Worm (Caenorhabditis elegans) whole organism, L2 larva: ENCODE data around the gene C39F7.1.

ENCODE experiments used
- F13H6.1 ChIP-seq: sonication (generic microtip); optimal IDR thresholded peaks from 2 replicates; lab custom pipeline; 2016; ENCODE audit warnings: missing genetic modification characterization, missing compliant biosample characterization
- R02D3.7 ChIP-seq: fragments of 150-350 bp; optimal IDR thresholded peaks from 2 replicates; lab custom pipeline; 2014; ENCODE audit warnings: missing biosample characterization, missing genetic modification characterization
- Y55F3AM.14 ChIP-seq: fragments of 200-800 bp; sonication (Bioruptor generic); optimal IDR thresholded peaks from 2 replicates; lab custom pipeline; 2018; ENCODE audit warnings: mild to moderate bottlenecking, missing genetic modification characterization, missing compliant biosample characterization
- ZK546.5 ChIP-seq: sonication (generic microtip); optimal IDR thresholded peaks from 2 replicates; lab custom pipeline; 2017; ENCODE audit warnings: missing biosample characterization, missing genetic modification characterization
- alr-1 ChIP-seq: fragments of 150-350 bp; optimal IDR thresholded peaks from 2 replicates; lab custom pipeline; 2014; ENCODE audit warnings: missing biosample characterization, missing genetic modification characterization
- aly-2 ChIP-seq: fragments of 150-350 bp; optimal IDR thresholded peaks from 2 replicates; lab custom pipeline; 2014; ENCODE audit warnings: missing biosample characterization, missing genetic modification characterization
- ama-1 ChIP-seq: fragments of 150-350 bp; optimal IDR thresholded peaks from 2 replicates; lab custom pipeline; 2018; ENCODE audit warnings: inconsistent platforms
- blmp-1 ChIP-seq: sonication (generic microtip); optimal IDR thresholded peaks from 2 replicates; lab custom pipeline; 2017; ENCODE audit warnings: missing genetic modification characterization, mild to moderate bottlenecking, missing compliant biosample characterization, antibody characterized with exemption, moderate library complexity; ENCODE audit not compliant: insufficient read depth
- ceh-16 ChIP-seq: fragments of 150-350 bp; optimal IDR thresholded peaks from 2 replicates; lab custom pipeline; 2014; ENCODE audit warnings: missing biosample characterization, missing genetic modification characterization
- crh-2 ChIP-seq: sonication (generic microtip); optimal IDR thresholded peaks from 2 replicates; lab custom pipeline; 2017; ENCODE audit warnings: missing biosample characterization, missing genetic modification characterization
- dmd-4 ChIP-seq: sonication (generic microtip); optimal IDR thresholded peaks from 2 replicates; lab custom pipeline; 2017; ENCODE audit warnings: missing biosample characterization, missing genetic modification characterization
- elt-1 ChIP-seq: fragments of 150-350 bp; optimal IDR thresholded peaks from 2 replicates; lab custom pipeline; 2014; ENCODE audit warnings: missing biosample characterization, missing genetic modification characterization
- fos-1 ChIP-seq: fragments of 150-350 bp; optimal IDR thresholded peaks from 2 replicates; lab custom pipeline; 2014; ENCODE audit warnings: missing biosample characterization, missing genetic modification characterization
- gmeb-1 ChIP-seq: fragments of 150-350 bp; optimal IDR thresholded peaks from 2 replicates; lab custom pipeline; 2014; ENCODE audit warnings: missing biosample characterization, missing genetic modification characterization
- lin-11 ChIP-seq: fragments of 150-350 bp; sonication (generic microtip); optimal IDR thresholded peaks from 2 replicates; lab custom pipeline; 2014; ENCODE audit warnings: missing biosample characterization, missing genetic modification characterization, inconsistent platforms, mixed read lengths
- lin-13 ChIP-seq: fragments of 150-350 bp; optimal IDR thresholded peaks from 2 replicates; lab custom pipeline; 2014; ENCODE audit warnings: missing biosample characterization, missing genetic modification reagents, missing genetic modification characterization
- lin-39 ChIP-seq: fragments of 150-350 bp; optimal IDR thresholded peaks from 2 replicates; lab custom pipeline; 2014; ENCODE audit warnings: missing biosample characterization, missing genetic modification reagents, missing genetic modification characterization
- mab-5 ChIP-seq: fragments of 150-350 bp; optimal IDR thresholded peaks from 2 replicates; lab custom pipeline; 2014; ENCODE audit warnings: missing biosample characterization, missing genetic modification characterization
- mdl-1 ChIP-seq, 2 experiments: fragments of 150-350 bp in 1 of 2; sonication (generic microtip) in 1 of 2; optimal IDR thresholded peaks; 2 replicates each; lab custom pipeline; 2017; ENCODE audit warnings: missing biosample characterization in 2 of 2, missing genetic modification characterization in 2 of 2
- nhr-11 ChIP-seq: fragments of 150-350 bp; optimal IDR thresholded peaks from 2 replicates; lab custom pipeline; 2014; ENCODE audit warnings: missing biosample characterization, missing genetic modification characterization
- nhr-129 ChIP-seq: fragments of 150-350 bp; optimal IDR thresholded peaks from 2 replicates; lab custom pipeline; 2014; ENCODE audit warnings: missing biosample characterization, missing genetic modification characterization
- nhr-21 ChIP-seq: fragments of 150-350 bp; optimal IDR thresholded peaks from 2 replicates; lab custom pipeline; 2014; ENCODE audit warnings: missing biosample characterization, missing genetic modification characterization
- nhr-23 ChIP-seq: fragments of 150-350 bp; optimal IDR thresholded peaks from 2 replicates; lab custom pipeline; 2014; ENCODE audit warnings: missing biosample characterization, missing genetic modification reagents, missing genetic modification characterization
- nhr-6 ChIP-seq: fragments of 150-350 bp; optimal IDR thresholded peaks from 2 replicates; lab custom pipeline; 2014; ENCODE audit warnings: missing biosample characterization, missing genetic modification characterization
- nhr-77 ChIP-seq: fragments of 150-350 bp; optimal IDR thresholded peaks from 2 replicates; lab custom pipeline; 2014; ENCODE audit warnings: missing biosample characterization, missing genetic modification characterization
- sem-4 ChIP-seq: fragments of 150-350 bp; optimal IDR thresholded peaks from 2 replicates; lab custom pipeline; 2014; ENCODE audit warnings: missing biosample characterization, missing genetic modification reagents, missing genetic modification characterization
- sma-3 ChIP-seq: sonication (generic microtip); optimal IDR thresholded peaks from 2 replicates; lab custom pipeline; 2016; ENCODE audit warnings: missing genetic modification reagents, missing genetic modification characterization, missing compliant biosample characterization
- sma-9 ChIP-seq, 2 experiments: fragments of 150-350 bp in 1 of 2; sonication (generic microtip) in 1 of 2; optimal IDR thresholded peaks; 2 replicates each; lab custom pipeline; 2014 to 2016; ENCODE audit warnings: missing genetic modification characterization in 2 of 2, mild to moderate bottlenecking in 1 of 2, missing biosample characterization in 1 of 2, missing compliant biosample characterization in 1 of 2, missing genetic modification reagents in 1 of 2, moderate library complexity in 1 of 2
- unc-39 ChIP-seq: fragments of 150-350 bp; optimal IDR thresholded peaks from 2 replicates; lab custom pipeline; 2014; ENCODE audit warnings: missing biosample characterization, missing genetic modification characterization
- zag-1 ChIP-seq: fragments of 150-350 bp; optimal IDR thresholded peaks from 2 replicates; lab custom pipeline; 2014; ENCODE audit warnings: missing biosample characterization, missing genetic modification characterization
- ztf-1 ChIP-seq: fragments of 200-800 bp; sonication (Bioruptor generic); conservative IDR thresholded peaks from 2 replicates; pipeline ENCODE4 v1.3.6; 2022; ENCODE audit warnings: missing genetic modification characterization, missing compliant biosample characterization

The C39F7.1 gene

DNA sequence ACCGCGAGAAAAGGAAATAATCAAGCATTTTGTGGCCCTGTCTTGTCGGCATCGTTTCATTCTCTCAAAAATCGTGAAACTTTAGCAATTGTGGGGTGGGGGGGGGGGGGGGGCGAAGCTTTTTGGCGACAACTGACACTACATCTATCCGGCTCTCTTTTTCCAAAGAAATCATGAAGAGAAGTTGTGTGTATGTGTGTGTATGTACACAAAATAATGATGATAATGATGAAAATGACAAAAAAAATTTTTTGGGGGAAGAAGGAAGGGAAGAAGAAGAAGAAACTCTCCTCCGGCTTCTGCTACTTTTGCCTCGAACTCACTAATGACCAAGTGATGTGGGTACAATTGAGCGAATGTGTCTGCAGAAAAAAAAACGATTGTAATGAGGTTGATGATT lies 17.1 kb upstream of the C39F7.1 start:
- no peak for TF ChIP-seq nhr-23
- TF ChIP-seq lin-11 (tag; lab: Kevin White, UChicago): no peak
- no peak for TF ChIP-seq blmp-1 (tag; lab: Kevin White, UChicago)
- TF ChIP-seq unc-39 (tag; lab: Kevin White, UChicago): no peak
- no peak for TF ChIP-seq dmd-4 (tag; lab: Kevin White, UChicago)
- no peak for TF ChIP-seq nhr-6 (tag; lab: Kevin White, UChicago)
- TF ChIP-seq nhr-129 (tag; lab: Kevin White, UChicago): peak; percentile 35
- no peak for TF ChIP-seq R02D3.7 (tag; lab: Kevin White, UChicago)
- no peak for TF ChIP-seq sem-4 (tag; lab: Kevin White, UChicago)
- TF ChIP-seq sma-9 (GFP tag; optimal IDR thresholded peaks at IDR 0.05; lab: Kevin White, UChicago): peak; percentile 12
- no peak for TF ChIP-seq sma-9 (tag; optimal IDR thresholded peaks at IDR 0.05; lab: Kevin White, UChicago)

ce11 chrV:1244021-1244708 lies 16.0 kb upstream of the C39F7.1 start:
- TF ChIP-seq alr-1 (tag; lab: Kevin White, UChicago): no peak
- TF ChIP-seq lin-39 (tag; lab: Kevin White, UChicago): no peak

ce11 chrV:1252794-1253193 lies 7.3 kb upstream of the C39F7.1 start:
- no peak for TF ChIP-seq aly-2 (tag; lab: Kevin White, UChicago)
- no peak for TF ChIP-seq fos-1 (tag; lab: Kevin White, UChicago)
- no peak for TF ChIP-seq Y55F3AM.14
- no peak for TF ChIP-seq elt-1 (tag; lab: Kevin White, UChicago)
- no peak for TF ChIP-seq dmd-4 (tag; lab: Kevin White, UChicago)
- no peak for TF ChIP-seq crh-2
- no peak for TF ChIP-seq gmeb-1
- TF ChIP-seq nhr-11 (tag; lab: Kevin White, UChicago): no peak
- TF ChIP-seq mab-5: no peak
- TF ChIP-seq nhr-6 (tag; lab: Kevin White, UChicago): no peak
- TF ChIP-seq mdl-1 (tag; optimal IDR thresholded peaks at IDR 0.05; lab: Kevin White, UChicago): no peak
- TF ChIP-seq ztf-1 (GFP tag; lab: Robert Waterston, UW): no peak
- TF ChIP-seq blmp-1 (tag; lab: Kevin White, UChicago): no peak
- TF ChIP-seq lin-11 (tag; lab: Kevin White, UChicago): no peak
- no peak for TF ChIP-seq zag-1
- TF ChIP-seq sma-3 (GFP tag; lab: Kevin White, UChicago): no peak
- no peak for TF ChIP-seq F13H6.1 (tag; lab: Kevin White, UChicago)
- no peak for TF ChIP-seq lin-13
- TF ChIP-seq nhr-21 (tag; lab: Kevin White, UChicago): no peak

ce11 chrV:1262036-1262435 lies 1.9 kb downstream of the C39F7.1 start:
- no peak for TF ChIP-seq ceh-16 (tag; lab: Kevin White, UChicago)
- TF ChIP-seq nhr-77 (tag; lab: Kevin White, UChicago): no peak
- TF ChIP-seq ama-1 (lab: Kevin White, UChicago): peak; percentile 67
- no peak for TF ChIP-seq ztf-1 (GFP tag; lab: Robert Waterston, UW)
- TF ChIP-seq nhr-129 (tag; lab: Kevin White, UChicago): peak; percentile 20

- TF ChIP-seq ama-1 (lab: Kevin White, UChicago) (peak; percentile 62), ZK546.5 (tag; lab: Kevin White, UChicago) (no peak)
- TF ChIP-seq, all 48 proteins: peak for 1
These were observed 3.1 kb downstream of the C39F7.1 start for ce11 chrV:1263078-1263732.
